Worm (Caenorhabditis elegans) whole organism, mixed stage, embryonic: ENCODE results near the gene vglu-2.
"Not testable (repeated sequence)": the region's sequence is repeated elsewhere in the genome, so short reads cannot be mapped to it uniquely, and the experiment has no call there.

Experiments used
- elt-1 ChIP-seq: sonication (generic microtip); optimal IDR thresholded peaks from 2 replicates; lab custom pipeline; 2017; ENCODE audit warnings: missing genetic modification characterization, mild to moderate bottlenecking, missing compliant biosample characterization, antibody characterized with exemption, moderate library complexity, borderline replicate concordance; ENCODE audit not compliant: insufficient read depth
- hlh-1 ChIP-seq: fragments of 150-350 bp; optimal IDR thresholded peaks from 2 replicates; lab custom pipeline; 2014; ENCODE audit warnings: missing biosample characterization, missing genetic modification reagents, missing genetic modification characterization
- nhr-12 ChIP-seq: fragments of 150-350 bp; optimal IDR thresholded peaks from 2 replicates; lab custom pipeline; 2014; ENCODE audit warnings: missing biosample characterization, missing genetic modification characterization
- pha-4 ChIP-seq: fragments of 150-350 bp; optimal IDR thresholded peaks from 2 replicates; lab custom pipeline; 2018; ENCODE audit warnings: missing biosample characterization, missing genetic modification reagents, missing genetic modification characterization
- snpc-4 ChIP-seq: fragments of 150-350 bp; optimal IDR thresholded peaks from 2 replicates; lab custom pipeline; 2014; ENCODE audit warnings: missing biosample characterization, missing genetic modification characterization
- unc-39 ChIP-seq: fragments of 150-350 bp; optimal IDR thresholded peaks from 2 replicates; lab custom pipeline; 2014; ENCODE audit warnings: missing biosample characterization, missing genetic modification characterization
- unc-62 ChIP-seq: fragments of 150-350 bp; optimal IDR thresholded peaks from 2 replicates; lab custom pipeline; 2014; ENCODE audit warnings: missing biosample characterization, missing genetic modification reagents, missing genetic modification characterization

DNA sequence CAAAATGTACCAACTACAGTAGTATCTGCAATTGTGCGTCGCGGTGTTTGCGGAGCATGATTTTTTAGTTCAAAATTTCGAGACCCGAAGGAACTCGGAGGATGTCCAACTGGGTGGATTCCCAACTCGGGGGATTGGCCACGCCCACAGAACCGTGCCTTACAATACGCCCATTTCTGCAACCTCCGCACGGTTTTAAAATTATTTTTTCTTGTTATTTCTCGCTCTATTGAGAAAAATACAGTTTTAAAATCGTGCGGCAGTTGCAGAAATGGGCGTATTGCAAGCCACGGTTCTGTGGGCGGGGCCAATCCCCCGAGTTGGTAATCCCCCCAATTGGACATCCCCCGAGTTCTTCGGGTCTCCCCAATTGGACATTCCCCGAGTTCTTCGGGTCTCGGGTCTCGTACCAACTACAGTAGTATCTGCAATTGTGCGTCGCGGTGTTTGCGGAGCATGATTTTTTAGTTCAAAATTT, 25.3 kb downstream of the vglu-2 start:
- not testable (repeated sequence) for TF ChIP-seq snpc-4 (tag; lab: Kevin White, UChicago); nhr-12; hlh-1 (tag; lab: Kevin White, UChicago); elt-1 (tag; lab: Kevin White, UChicago); unc-39 (tag; lab: Kevin White, UChicago); pha-4 (tag; lab: Kevin White, UChicago); unc-62
